Worm (Caenorhabditis elegans) whole organism, young adult: Measurements from ENCODE around the gene rde-12.
A peak's percentile ranks its signal among the peaks of the same experiment; 100 is the strongest.

ENCODE experiments used
- B0035.1 ChIP-seq: sonication (generic microtip); optimal IDR thresholded peaks from 2 replicates; lab custom pipeline; 2016; ENCODE audit warnings: missing genetic modification characterization, mild to moderate bottlenecking, missing compliant biosample characterization, missing genotype, missing genetic modification reagents
- C17E4.6 ChIP-seq: fragments of 200-800 bp; sonication (Bioruptor generic); IDR thresholded peaks from 2 replicates; pipeline ENCODE4 v1.3.6; 2022; ENCODE audit warnings: missing genetic modification reagents, missing genetic modification characterization, missing compliant biosample characterization
- F23B12.7 ChIP-seq: sonication (generic microtip); optimal IDR thresholded peaks from 2 replicates; lab custom pipeline; 2017; ENCODE audit warnings: missing genetic modification characterization, mild to moderate bottlenecking, missing compliant biosample characterization, antibody characterized with exemption, moderate library complexity; ENCODE audit not compliant: insufficient read depth
- F52B5.7 ChIP-seq: sonication (generic microtip); optimal IDR thresholded peaks from 2 replicates; lab custom pipeline; 2016; ENCODE audit warnings: mild to moderate bottlenecking, missing genetic modification characterization, missing compliant biosample characterization
- F57A8.1 ChIP-seq: fragments of 200-800 bp; sonication (Bioruptor generic); optimal IDR thresholded peaks from 2 replicates; lab custom pipeline; 2018; ENCODE audit warnings: mild to moderate bottlenecking, missing genetic modification characterization, moderate library complexity, missing compliant biosample characterization
- Y53G8AR.9 ChIP-seq: fragments of 200-800 bp; sonication (Bioruptor generic); conservative IDR thresholded peaks from 2 replicates; pipeline ENCODE4 v1.3.6; 2022; ENCODE audit warnings: missing genetic modification reagents, missing genetic modification characterization, missing compliant biosample characterization
- aptf-2 ChIP-seq: fragments of 200-800 bp; sonication (Bioruptor generic); conservative IDR thresholded peaks from 2 replicates; pipeline ENCODE4 v1.3.6; 2022; ENCODE audit warnings: missing genetic modification reagents, missing genetic modification characterization, missing compliant biosample characterization
- athp-1 ChIP-seq: sonication (generic microtip); optimal IDR thresholded peaks from 2 replicates; lab custom pipeline; 2017; ENCODE audit warnings: mild to moderate bottlenecking, missing genetic modification characterization, missing compliant biosample characterization
- attf-3 ChIP-seq: fragments of 200-800 bp; sonication (Bioruptor generic); conservative IDR thresholded peaks from 2 replicates; pipeline ENCODE4 v1.3.6; 2022; ENCODE audit warnings: missing genetic modification reagents, missing genetic modification characterization, missing compliant biosample characterization
- cebp-1 ChIP-seq, 2 experiments: fragments of 200-800 bp in 1 of 2; sonication (Bioruptor generic) in 1 of 2; sonication (generic microtip) in 1 of 2; IDR thresholded peaks in 1 of 2; optimal IDR thresholded peaks in 1 of 2; 2 replicates each; pipeline versions ENCODE4 v1.3.6 to Lab custom; 2017 to 2022; ENCODE audit warnings: missing compliant biosample characterization in 2 of 2, missing genetic modification characterization in 2 of 2, mild to moderate bottlenecking in 1 of 2, missing genetic modification reagents in 1 of 2, moderate library complexity in 1 of 2
- ceh-100 ChIP-seq: fragments of 200-800 bp; sonication (Bioruptor generic); IDR thresholded peaks from 2 replicates; pipeline ENCODE4 v1.3.6; 2022; ENCODE audit warnings: missing genetic modification reagents, missing genetic modification characterization, missing compliant biosample characterization
- chd-7 ChIP-seq: sonication (generic microtip); optimal IDR thresholded peaks from 2 replicates; lab custom pipeline; 2016; ENCODE audit warnings: mild to moderate bottlenecking, missing genetic modification characterization, moderate library complexity, missing compliant biosample characterization
- egrh-3 ChIP-seq: fragments of 200-800 bp; sonication (Bioruptor generic); IDR thresholded peaks from 2 replicates; pipeline ENCODE4 v1.3.6; 2022; ENCODE audit warnings: missing genetic modification reagents, missing genetic modification characterization, missing compliant biosample characterization
- ets-4 ChIP-seq: fragments of 200-800 bp; sonication (Bioruptor generic); optimal IDR thresholded peaks from 2 replicates; lab custom pipeline; 2018; ENCODE audit warnings: mild to moderate bottlenecking, missing genetic modification characterization, missing compliant biosample characterization
- hrde-1 ChIP-seq: sonication (generic microtip); optimal IDR thresholded peaks from 2 replicates; lab custom pipeline; 2016; ENCODE audit warnings: missing genetic modification characterization, mild to moderate bottlenecking, missing compliant biosample characterization, moderate library complexity, missing genotype, missing genetic modification reagents, borderline replicate concordance
- hsf-1 ChIP-seq: fragments of 200-800 bp; sonication (Bioruptor generic); IDR thresholded peaks from 2 replicates; pipeline ENCODE4 v1.3.6; 2022; ENCODE audit warnings: missing genetic modification reagents, missing genetic modification characterization, missing compliant biosample characterization
- lin-26 ChIP-seq: fragments of 200-800 bp; sonication (Bioruptor generic); IDR thresholded peaks from 2 replicates; pipeline ENCODE4 v1.3.6; 2022; ENCODE audit warnings: missing genetic modification reagents, missing genetic modification characterization, missing compliant biosample characterization
- nhr-80 ChIP-seq: sonication (generic microtip); optimal IDR thresholded peaks from 2 replicates; lab custom pipeline; 2016; ENCODE audit warnings: missing genetic modification characterization, missing compliant biosample characterization
- rcor-1 ChIP-seq: fragments of 200-800 bp; sonication (Bioruptor generic); IDR thresholded peaks from 2 replicates; pipeline ENCODE4 v1.3.6; 2022; ENCODE audit warnings: missing genetic modification reagents, missing genetic modification characterization, missing compliant biosample characterization
- rpc-1 ChIP-seq, 2 experiments: fragments of 150-350 bp in 1 of 2; sonication (generic microtip) in 1 of 2; optimal IDR thresholded peaks; 2 replicates each; lab custom pipeline; 2014 to 2018; ENCODE audit warnings: missing biosample characterization in 1 of 2, missing genetic modification characterization in 1 of 2, missing genetic modification reagents in 1 of 2, missing genotype in 1 of 2
- snpc-1.1 ChIP-seq: sonication (generic microtip); optimal IDR thresholded peaks from 2 replicates; lab custom pipeline; 2017; ENCODE audit warnings: missing genetic modification characterization, mild to moderate bottlenecking, missing compliant biosample characterization, antibody characterized with exemption, moderate library complexity, missing genotype, missing genetic modification reagents; ENCODE audit not compliant: insufficient read depth
- snpc-1.3 ChIP-seq: sonication (generic microtip); optimal IDR thresholded peaks from 2 replicates; lab custom pipeline; 2017; ENCODE audit warnings: missing genetic modification characterization, mild to moderate bottlenecking, missing compliant biosample characterization, antibody characterized with exemption, moderate library complexity, missing genotype, missing genetic modification reagents; ENCODE audit not compliant: insufficient read depth
- sptf-2 ChIP-seq: fragments of 200-800 bp; sonication (Bioruptor generic); optimal IDR thresholded peaks from 2 replicates; lab custom pipeline; 2018; ENCODE audit warnings: mild to moderate bottlenecking, missing genetic modification characterization, missing compliant biosample characterization
- tbx-9 ChIP-seq: sonication (generic microtip); optimal IDR thresholded peaks from 2 replicates; lab custom pipeline; 2016; ENCODE audit warnings: borderline replicate concordance, missing genetic modification characterization, inconsistent platforms, missing compliant biosample characterization
- zim-3 ChIP-seq: sonication (generic microtip); optimal IDR thresholded peaks from 2 replicates; lab custom pipeline; 2017; ENCODE audit warnings: mild to moderate bottlenecking, missing genetic modification characterization, moderate library complexity, missing compliant biosample characterization

rde-12 gene

DNA sequence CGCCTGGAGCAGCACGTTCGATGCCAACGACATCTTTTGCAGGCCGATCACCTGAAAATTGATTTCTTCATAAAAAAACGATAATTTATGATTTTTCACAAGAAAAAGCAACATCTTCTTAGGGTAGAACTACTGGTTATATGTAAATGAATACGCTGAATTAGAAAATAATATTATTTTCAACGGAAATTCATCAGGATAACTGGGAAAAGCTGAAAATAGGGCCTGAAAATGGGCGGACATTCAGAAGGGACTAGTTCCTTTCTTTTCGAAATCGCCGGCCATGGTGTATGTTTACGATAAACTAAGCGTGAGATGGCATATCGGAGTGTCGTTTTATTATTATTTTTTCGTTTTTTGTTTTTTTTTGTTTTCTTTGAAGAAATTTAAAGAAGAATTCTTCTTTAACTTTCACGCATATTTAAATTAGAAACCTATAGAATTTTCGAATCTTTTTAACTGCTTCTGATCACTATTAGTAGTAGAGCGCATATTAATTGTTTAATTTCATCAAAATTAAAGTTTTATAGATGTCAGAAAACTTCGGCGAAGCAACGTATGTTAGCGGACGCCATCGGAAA is 39.6 kb upstream of the rde-12 start, which contains the start of the genes nduv-2 and F53F4.12:
nduv-2 (minus strand) TSS at position 51 of the 581 bp plus-strand sequence.
F53F4.12 (plus strand) TSS at position 531 of the 581 bp plus-strand sequence.
- TF ChIP-seq aptf-2 (GFP tag; lab: Robert Waterston, UW) (no peak), attf-3 (GFP tag; lab: Robert Waterston, UW) (peak; percentile 88), F57A8.1 (GFP tag; lab: Kevin White, UChicago) (no peak), tbx-9 (tag; lab: Kevin White, UChicago) (no peak)

DNA sequence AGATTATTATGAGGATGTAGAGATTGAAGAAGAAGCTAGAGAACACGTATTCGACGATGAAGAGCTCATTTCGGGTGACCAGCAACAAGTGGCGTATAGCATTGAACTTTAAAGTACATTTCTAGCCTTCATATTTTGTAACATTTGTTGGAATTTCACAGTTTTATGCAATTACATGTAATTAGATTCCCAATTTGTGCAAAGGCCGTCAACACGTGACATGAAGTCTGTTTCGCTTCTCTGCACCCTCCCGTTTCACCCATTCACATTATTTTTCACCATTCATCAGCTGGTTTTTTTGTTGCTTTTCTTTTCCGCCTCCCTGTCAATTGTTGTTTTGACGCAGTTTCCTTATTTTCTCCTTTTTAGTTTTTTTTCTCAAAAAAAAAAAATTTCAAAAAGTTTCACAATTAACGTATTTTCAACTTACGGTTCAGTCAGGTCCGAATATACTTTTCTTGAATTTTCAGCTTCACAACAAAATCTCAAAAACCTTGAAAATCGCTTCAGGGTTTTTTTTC is 38.0 kb upstream of the rde-12 start, which contains the start of gene sde-2:
sde-2 (plus strand) TSS at position 471 of the 521 bp plus-strand sequence.
- TF ChIP-seq hrde-1 (no peak), cebp-1 (GFP tag; IDR thresholded peaks at IDR 0.05; lab: Robert Waterston, UW) (no peak), cebp-1 (tag; optimal IDR thresholded peaks at IDR 0.05; lab: Kevin White, UChicago) (peak; percentile 7), Y53G8AR.9 (GFP tag; lab: Robert Waterston, UW) (no peak), chd-7 (no peak), C17E4.6 (GFP tag; lab: Robert Waterston, UW) (no peak), ceh-100 (GFP tag; lab: Robert Waterston, UW) (no peak)

DNA sequence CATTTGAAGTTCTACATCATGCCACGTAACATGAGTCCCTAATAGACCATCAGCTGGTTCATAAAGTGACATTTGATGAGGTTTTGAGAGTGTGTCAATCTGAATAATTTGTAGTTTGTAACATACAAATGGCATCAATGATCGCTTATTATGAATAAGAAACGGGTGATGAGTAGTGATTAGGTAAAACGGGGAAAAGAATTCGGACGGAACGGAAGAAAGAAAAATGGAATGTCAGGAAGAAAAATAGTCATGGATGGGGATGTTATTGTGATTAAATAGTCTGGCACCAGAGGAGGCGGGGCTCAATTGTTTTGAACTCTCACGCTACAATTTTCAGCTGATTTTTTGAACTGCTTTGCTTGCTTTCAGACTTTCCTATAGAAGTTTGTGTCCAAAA is 31.0 kb upstream of the rde-12 start, which contains the start of gene H37A05.2:
H37A05.2 (minus strand) TSS at position 101 of the 400 bp plus-strand sequence.
- no peak for TF ChIP-seq lin-26 (GFP tag; lab: Robert Waterston, UW)
- TF ChIP-seq athp-1 (tag; lab: Kevin White, UChicago), result no peak
- TF ChIP-seq F52B5.7 (tag; lab: Kevin White, UChicago), result no peak
- TF ChIP-seq, all 124 proteins: peak for 0

DNA sequence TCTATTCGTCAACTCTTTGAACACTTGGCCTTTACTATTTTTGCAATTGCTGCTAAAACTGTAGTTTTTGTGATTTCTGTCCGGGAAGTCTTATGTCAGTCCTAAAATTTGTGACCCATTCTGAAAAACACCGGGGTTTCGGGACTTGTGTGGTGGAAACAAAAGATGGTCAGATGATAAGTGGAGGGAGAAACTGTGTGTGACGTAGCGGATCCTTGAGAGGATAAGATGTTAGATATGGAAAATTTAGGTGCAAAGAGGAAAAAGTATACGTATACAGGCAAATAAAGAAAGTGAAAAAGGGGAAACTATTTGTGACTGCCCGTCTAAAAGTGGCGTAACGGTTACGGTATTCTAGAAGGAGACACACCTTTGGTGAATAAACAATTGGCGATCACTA is 28.8 kb upstream of the rde-12 start:
- TF ChIP-seq hsf-1 (GFP tag; lab: Robert Waterston, UW) (no peak), zim-3 (no peak), snpc-1.3 (tag; lab: Kevin White, UChicago) (no peak), cebp-1 (GFP tag; IDR thresholded peaks at IDR 0.05; lab: Robert Waterston, UW) (no peak), cebp-1 (tag; optimal IDR thresholded peaks at IDR 0.05; lab: Kevin White, UChicago) (no peak), F23B12.7 (tag; lab: Kevin White, UChicago) (no peak), rpc-1 (optimal IDR thresholded peaks at IDR 0.05; lab: Kevin White, UChicago) (no peak), rpc-1 (tag; optimal IDR thresholded peaks at IDR 0.05; lab: Kevin White, UChicago) (no peak), sptf-2 (no peak), rcor-1 (GFP tag; lab: Robert Waterston, UW) (no peak), snpc-1.1 (tag; lab: Kevin White, UChicago) (no peak)

DNA sequence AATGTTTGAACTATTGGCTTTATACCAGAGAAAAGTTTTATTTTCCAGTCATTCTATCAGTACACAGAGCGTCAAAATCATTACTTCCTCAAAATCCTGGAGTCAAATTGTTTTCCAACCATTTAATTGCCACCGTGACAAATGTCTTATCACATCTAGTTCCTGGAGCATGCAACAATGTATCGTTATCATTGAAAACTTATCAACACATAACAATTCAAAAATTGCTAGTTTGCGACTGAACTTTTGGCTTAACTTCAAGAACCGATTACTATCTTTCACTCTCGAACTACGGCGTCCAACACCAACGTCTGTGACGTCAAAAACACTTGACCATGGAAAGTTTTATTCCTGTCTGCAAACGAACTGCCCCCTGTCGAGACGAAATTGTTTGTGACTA is 27.1 kb upstream of the rde-12 start:
- TF ChIP-seq ets-4 (peak; percentile 21), nhr-80 (tag; lab: Kevin White, UChicago) (peak; percentile 68), egrh-3 (no peak), B0035.1 (tag; lab: Kevin White, UChicago) (no peak)
